Fruit fly (Drosophila melanogaster) whole organism, embryonic: ENCODE measurements around the gene CG6660.
A peak's percentile ranks its signal among the peaks of the same experiment; 100 is the strongest.

ENCODE experiments used
- CG10209 ChIP-seq: fragments of 200-800 bp; sonication (Bioruptor generic); optimal IDR thresholded peaks from 3 replicates; lab custom pipeline; 2017; ENCODE audit warnings: missing biosample characterization, mild to moderate bottlenecking, missing genetic modification characterization, missing genetic modification reagents
- CG10462 ChIP-seq: fragments of 200-800 bp; sonication (Bioruptor generic); optimal IDR thresholded peaks from 2 replicates; lab custom pipeline; 2016; ENCODE audit warnings: missing biosample characterization, missing genetic modification characterization
- CG10565 ChIP-seq: fragments of 200-800 bp; sonication (Bioruptor generic); optimal IDR thresholded peaks from 3 replicates; lab custom pipeline; 2016; ENCODE audit warnings: missing biosample characterization, mild to moderate bottlenecking, missing genetic modification characterization
- CG11723 ChIP-seq: fragments of 200-800 bp; sonication (Bioruptor generic); optimal IDR thresholded peaks from 2 replicates; lab custom pipeline; 2017; ENCODE audit warnings: missing biosample characterization, mild to moderate bottlenecking, missing genetic modification characterization
- CG15514 ChIP-seq: fragments of 200-800 bp; sonication (Bioruptor generic); optimal IDR thresholded peaks from 3 replicates; lab custom pipeline; 2017; ENCODE audit warnings: missing biosample characterization, missing genetic modification characterization, mild to moderate bottlenecking, moderate library complexity, missing genetic modification reagents
- CG1603 ChIP-seq: fragments of 200-800 bp; sonication (Bioruptor generic); optimal IDR thresholded peaks from 2 replicates; lab custom pipeline; 2019; ENCODE audit warnings: missing biosample characterization, mild to moderate bottlenecking, missing genetic modification characterization, moderate library complexity
- CG17568 ChIP-seq: fragments of 200-800 bp; sonication (Bioruptor generic); optimal IDR thresholded peaks from 2 replicates; lab custom pipeline; 2018; ENCODE audit warnings: missing biosample characterization, mild to moderate bottlenecking, missing genetic modification characterization, moderate library complexity
- CG17829 ChIP-seq: fragments of 200-800 bp; optimal IDR thresholded peaks from 2 replicates; lab custom pipeline; 2019; ENCODE audit warnings: missing biosample characterization, mild to moderate bottlenecking, missing genetic modification characterization, moderate library complexity
- CG2116 ChIP-seq: fragments of 200-800 bp; sonication (Bioruptor generic); optimal IDR thresholded peaks from 3 replicates; lab custom pipeline; 2018; ENCODE audit warnings: missing biosample characterization, mild to moderate bottlenecking, missing genetic modification characterization
- CG31388 ChIP-seq: fragments of 200-800 bp; sonication (Bioruptor generic); optimal IDR thresholded peaks from 2 replicates; lab custom pipeline; 2016; ENCODE audit warnings: missing biosample characterization, missing genetic modification characterization
- CG31441 ChIP-seq: fragments of 200-800 bp; sonication (Bioruptor generic); IDR thresholded peaks from 2 replicates; pipeline ENCODE4 v1.3.6; 2022; ENCODE audit warnings: missing biosample characterization, missing genetic modification characterization
- CG3847 ChIP-seq: fragments of 200-800 bp; sonication (Bioruptor generic); IDR thresholded peaks from 2 replicates; pipeline ENCODE4 v1.3.6; 2022; ENCODE audit warnings: missing biosample characterization, missing genetic modification characterization
- CG4404 ChIP-seq: fragments of 200-800 bp; sonication (Bioruptor generic); IDR thresholded peaks from 2 replicates; pipeline ENCODE4 v1.3.6; 2022; ENCODE audit warnings: missing biosample characterization, missing genetic modification characterization
- CG6654 ChIP-seq: fragments of 200-800 bp; sonication (Bioruptor generic); optimal IDR thresholded peaks from 2 replicates; lab custom pipeline; 2017; ENCODE audit warnings: missing biosample characterization, mild to moderate bottlenecking, missing genetic modification characterization
- CG7271 ChIP-seq: fragments of 200-800 bp; sonication (Bioruptor generic); optimal IDR thresholded peaks from 2 replicates; lab custom pipeline; 2018; ENCODE audit warnings: missing biosample characterization, mild to moderate bottlenecking, missing genetic modification characterization, moderate library complexity
- CG7556 ChIP-seq: fragments of 200-800 bp; sonication (Bioruptor generic); optimal IDR thresholded peaks from 2 replicates; lab custom pipeline; 2017; ENCODE audit warnings: missing biosample characterization, mild to moderate bottlenecking, missing genetic modification characterization
- CG7839 ChIP-seq: fragments of 200-800 bp; sonication (Bioruptor generic); optimal IDR thresholded peaks from 3 replicates; lab custom pipeline; 2018; ENCODE audit warnings: missing biosample characterization, mild to moderate bottlenecking, missing genetic modification characterization, moderate library complexity
- CG8388 ChIP-seq: fragments of 200-800 bp; sonication (Bioruptor generic); optimal IDR thresholded peaks from 2 replicates; lab custom pipeline; 2019; ENCODE audit warnings: missing biosample characterization, mild to moderate bottlenecking, missing genetic modification characterization, moderate library complexity
- CG8944 ChIP-seq: fragments of 200-800 bp; sonication (Bioruptor generic); optimal IDR thresholded peaks from 3 replicates; lab custom pipeline; 2016; ENCODE audit warnings: missing biosample characterization, missing genetic modification characterization
- CG9215 ChIP-seq: fragments of 200-800 bp; sonication (Bioruptor generic); IDR thresholded peaks from 2 replicates; pipeline ENCODE4 v1.3.6; 2022; ENCODE audit warnings: missing biosample characterization, missing genetic modification characterization
- D19B ChIP-seq: fragments of 200-800 bp; sonication (Bioruptor generic); optimal IDR thresholded peaks from 2 replicates; lab custom pipeline; 2017; ENCODE audit warnings: missing biosample characterization, mild to moderate bottlenecking, missing genetic modification characterization
- Dp ChIP-seq: fragments of 200-800 bp; sonication (Bioruptor generic); optimal IDR thresholded peaks from 2 replicates; lab custom pipeline; 2018; ENCODE audit warnings: missing biosample characterization, mild to moderate bottlenecking, missing genetic modification characterization, moderate library complexity
- Fer1 ChIP-seq: fragments of 200-800 bp; sonication (Bioruptor generic); optimal IDR thresholded peaks from 2 replicates; lab custom pipeline; 2017; ENCODE audit warnings: missing biosample characterization, mild to moderate bottlenecking, missing genetic modification characterization
- HHEX ChIP-seq: fragments of 200-800 bp; sonication (Bioruptor generic); optimal IDR thresholded peaks from 3 replicates; lab custom pipeline; 2017; ENCODE audit warnings: missing biosample characterization, mild to moderate bottlenecking, missing genetic modification characterization, missing genetic modification reagents
- Kr ChIP-seq: fragments of 200-800 bp; sonication (Bioruptor generic); optimal IDR thresholded peaks from 2 replicates; lab custom pipeline; 2017; ENCODE audit warnings: missing biosample characterization, mild to moderate bottlenecking, missing genetic modification characterization
- Nf-YC ChIP-seq: fragments of 200-800 bp; optimal IDR thresholded peaks from 3 replicates; lab custom pipeline; 2019; ENCODE audit warnings: missing biosample characterization, mild to moderate bottlenecking, missing genetic modification characterization, moderate library complexity
- Pdp1 ChIP-seq, 2 experiments: fragments of 200-800 bp; sonication (Bioruptor generic); optimal IDR thresholded peaks; 3 replicates each; lab custom pipeline; 2016; ENCODE audit warnings: missing biosample characterization in 2 of 2, missing genetic modification characterization in 2 of 2, mild to moderate bottlenecking in 1 of 2, moderate library complexity in 1 of 2
- Scr ChIP-seq: fragments of 200-800 bp; sonication (Bioruptor generic); IDR thresholded peaks from 2 replicates; pipeline ENCODE4 v1.3.6; 2022; ENCODE audit warnings: missing biosample characterization, missing genetic modification characterization; ENCODE audit not compliant: partially characterized antibody
- Six4 ChIP-seq: fragments of 200-800 bp; sonication (Bioruptor generic); optimal IDR thresholded peaks from 2 replicates; lab custom pipeline; 2016; ENCODE audit warnings: missing biosample characterization, missing genetic modification characterization
- Ssrp ChIP-seq: fragments of 200-800 bp; sonication (Bioruptor generic); optimal IDR thresholded peaks from 2 replicates; lab custom pipeline; 2018; ENCODE audit warnings: missing biosample characterization, mild to moderate bottlenecking, missing genetic modification characterization, moderate library complexity
- Trl ChIP-seq, 3 experiments: fragments of >200 bp in 2 of 3; fragments of 200-800 bp in 1 of 3; sonication (Bioruptor generic) in 1 of 3; optimal IDR thresholded peaks; 2 replicates in 1 of 3; 3 replicates in 2 of 3; lab custom pipeline; 2016 to 2017; ENCODE audit warnings: missing biosample characterization in 1 of 3, missing genetic modification characterization in 1 of 3
- aop ChIP-seq: fragments of 200-800 bp; sonication (Bioruptor generic); IDR thresholded peaks from 2 replicates; pipeline ENCODE4 v1.3.6; 2022; ENCODE audit warnings: missing biosample characterization, missing genetic modification characterization
- bcd ChIP-seq: fragments of 200-800 bp; sonication (Bioruptor generic); optimal IDR thresholded peaks from 2 replicates; lab custom pipeline; 2017; ENCODE audit warnings: missing biosample characterization, mild to moderate bottlenecking, missing genetic modification characterization
- bsh ChIP-seq, 2 experiments: fragments of 200-800 bp; sonication (Bioruptor generic); optimal IDR thresholded peaks; 2 replicates each; lab custom pipeline; 2017 to 2018; ENCODE audit warnings: mild to moderate bottlenecking in 2 of 2, missing biosample characterization in 2 of 2, missing genetic modification characterization in 2 of 2, moderate library complexity in 1 of 2
- btn ChIP-seq: fragments of 200-800 bp; sonication (Bioruptor generic); optimal IDR thresholded peaks from 2 replicates; lab custom pipeline; 2016; ENCODE audit warnings: missing biosample characterization, missing genetic modification characterization
- da ChIP-seq: fragments of 200-800 bp; sonication (Bioruptor generic); optimal IDR thresholded peaks from 2 replicates; lab custom pipeline; 2016; ENCODE audit warnings: missing biosample characterization, missing genetic modification characterization
- gem ChIP-seq: fragments of 200-800 bp; sonication (Bioruptor generic); optimal IDR thresholded peaks from 2 replicates; lab custom pipeline; 2019; ENCODE audit warnings: missing biosample characterization, mild to moderate bottlenecking, missing genetic modification characterization, moderate library complexity
- h ChIP-seq: fragments of >200 bp; optimal IDR thresholded peaks from 2 replicates; lab custom pipeline; 2017
- jing ChIP-seq: fragments of 200-800 bp; sonication (Bioruptor generic); optimal IDR thresholded peaks from 2 replicates; lab custom pipeline; 2018; ENCODE audit warnings: missing biosample characterization, mild to moderate bottlenecking, missing genetic modification characterization
- jumu ChIP-seq: fragments of 200-800 bp; sonication (Bioruptor generic); optimal IDR thresholded peaks from 3 replicates; lab custom pipeline; 2016; ENCODE audit warnings: missing biosample characterization, missing genetic modification characterization
- knrl ChIP-seq: fragments of 200-800 bp; sonication (Bioruptor generic); IDR thresholded peaks from 3 replicates; pipeline ENCODE4 v1.3.6; 2022; ENCODE audit warnings: missing biosample characterization, missing genetic modification characterization; ENCODE audit not compliant: partially characterized antibody
- lab ChIP-seq: fragments of 200-800 bp; sonication (Bioruptor generic); optimal IDR thresholded peaks from 3 replicates; lab custom pipeline; 2017; ENCODE audit warnings: missing biosample characterization, missing genetic modification characterization, mild to moderate bottlenecking, moderate library complexity, missing genetic modification reagents
- mld ChIP-seq: fragments of 200-800 bp; sonication (Bioruptor generic); IDR thresholded peaks from 3 replicates; pipeline ENCODE4 v1.3.6; 2022; ENCODE audit warnings: missing biosample characterization, missing genetic modification characterization; ENCODE audit not compliant: partially characterized antibody
- nau ChIP-seq: fragments of 200-800 bp; sonication (Bioruptor generic); optimal IDR thresholded peaks from 3 replicates; lab custom pipeline; 2017; ENCODE audit warnings: missing biosample characterization, mild to moderate bottlenecking, missing genetic modification characterization, missing genetic modification reagents
- row ChIP-seq: fragments of 200-800 bp; sonication (Bioruptor generic); IDR thresholded peaks from 3 replicates; pipeline ENCODE4 v1.3.6; 2022; ENCODE audit warnings: missing biosample characterization, missing genetic modification characterization
- run ChIP-seq: fragments of 200-800 bp; sonication (Bioruptor generic); optimal IDR thresholded peaks from 3 replicates; lab custom pipeline; 2018; ENCODE audit warnings: missing biosample characterization, mild to moderate bottlenecking, missing genetic modification characterization
- sisA ChIP-seq: fragments of 200-800 bp; sonication (Bioruptor generic); IDR thresholded peaks from 2 replicates; pipeline ENCODE4 v1.3.6; 2022; ENCODE audit warnings: missing biosample characterization, missing genetic modification characterization
- ssp ChIP-seq: fragments of 200-800 bp; sonication (Bioruptor generic); IDR thresholded peaks from 2 replicates; pipeline ENCODE4 v1.3.6; 2022; ENCODE audit warnings: missing biosample characterization, missing genetic modification characterization
- toy ChIP-seq: fragments of 200-800 bp; sonication (Bioruptor generic); IDR thresholded peaks from 2 replicates; pipeline ENCODE4 v1.3.6; 2022; ENCODE audit warnings: missing biosample characterization, missing genetic modification characterization
- wdn ChIP-seq: fragments of 200-800 bp; sonication (Bioruptor generic); IDR thresholded peaks from 2 replicates; pipeline ENCODE4 v1.3.6; 2022; ENCODE audit warnings: missing biosample characterization, missing genetic modification characterization

The CG6660 gene

dm6 chr3R:22886832-22887231 lies 36.3 kb upstream of the CG6660 start (continued):
- TF ChIP-seq gem (tag; lab: Kevin White, UChicago) (peak; percentile 61), knrl (GFP tag; lab: Robert Waterston, UW) (no peak), jumu (GFP tag; lab: Kevin White, UChicago) (peak; percentile 8), CG7271 (tag; lab: Kevin White, UChicago) (peak; percentile 6), Dp (no peak), CG10462 (GFP tag; lab: Kevin White, UChicago) (no peak), Kr (peak; percentile 10), bsh (GFP tag; optimal IDR thresholded peaks at IDR 0.05; lab: Kevin White, UChicago) (peak in 1 of 2 experiments; percentile 64), btn (GFP tag; lab: Kevin White, UChicago) (no peak), toy (GFP tag; lab: Robert Waterston, UW) (no peak), CG8944 (GFP tag; lab: Kevin White, UChicago) (peak; percentile 27), run (tag; lab: Kevin White, UChicago) (no peak), CG11723 (GFP tag; lab: Kevin White, UChicago) (no peak), sisA (GFP tag; lab: Robert Waterston, UW) (0 out of 2 replicates have a peak, but pooled peaks have one; percentile 27), CG10565 (GFP tag; lab: Kevin White, UChicago) (no peak), CG17829 (tag; lab: Kevin White, UChicago) (peak; percentile 50), CG15514 (no peak), mld (GFP tag; lab: Robert Waterston, UW) (no peak), Six4 (GFP tag; lab: Kevin White, UChicago) (no peak), bcd (no peak), CG8388 (peak; percentile 38), CG31388 (no peak), HHEX (no peak), CG9215 (GFP tag; lab: Robert Waterston, UW) (no peak), D19B (GFP tag; lab: Kevin White, UChicago) (no peak), CG2116 (no peak), Pdp1 (GFP tag; optimal IDR thresholded peaks at IDR 0.05; lab: Kevin White, UChicago) (peak in 1 of 2 experiments; percentile 31), CG7556 (GFP tag; lab: Kevin White, UChicago) (peak; percentile 54), CG17568 (no peak), ssp (GFP tag; lab: Robert Waterston, UW) (no peak), CG7839 (peak; percentile 44), wdn (GFP tag; lab: Robert Waterston, UW) (no peak), row (GFP tag; lab: Robert Waterston, UW) (peak; percentile 57; the same call in 2 of the 3 replicates), CG3847 (GFP tag; lab: Robert Waterston, UW) (no peak), Trl (optimal IDR thresholded peaks at IDR 0.05; lab: Kevin White, UChicago) (no peak), Trl (GFP tag; optimal IDR thresholded peaks at IDR 0.05; lab: Kevin White, UChicago) (peak; percentile 12), CG6654 (GFP tag; lab: Kevin White, UChicago) (no peak), CG31441 (GFP tag; lab: Robert Waterston, UW) (peak; percentile 61), aop (GFP tag; lab: Robert Waterston, UW) (no peak), Nf-YC (tag; lab: Kevin White, UChicago) (no peak), nau (GFP tag; lab: Kevin White, UChicago) (no peak), Ssrp (peak; percentile 30), lab (peak; percentile 55), da (GFP tag; lab: Kevin White, UChicago) (no peak), h (no peak), CG1603 (tag; lab: Kevin White, UChicago) (peak; percentile 61), CG10209 (GFP tag; lab: Kevin White, UChicago) (no peak), jing (GFP tag; lab: Kevin White, UChicago) (no peak), Scr (GFP tag; lab: Robert Waterston, UW) (no peak), CG4404 (GFP tag; lab: Robert Waterston, UW) (0 out of 2 replicates have a peak, but pooled peaks have one; percentile 29), Fer1 (GFP tag; lab: Kevin White, UChicago) (peak; percentile 20)
